Worm (Caenorhabditis elegans) whole organism, L3 larva: ENCODE data around the gene ZK666.2.

ENCODE experiments used
- R02D3.7 ChIP-seq: fragments of 150-350 bp; optimal IDR thresholded peaks from 2 replicates; lab custom pipeline; 2014; ENCODE audit warnings: missing biosample characterization, missing genetic modification characterization
- ZK546.5 ChIP-seq: sonication (generic microtip); optimal IDR thresholded peaks from 2 replicates; lab custom pipeline; 2017; ENCODE audit warnings: missing biosample characterization, missing genetic modification characterization
- elt-2 ChIP-seq: sonication (generic microtip); optimal IDR thresholded peaks from 2 replicates; lab custom pipeline; 2016; ENCODE audit warnings: missing genetic modification reagents, mild to moderate bottlenecking, missing genetic modification characterization, missing compliant biosample characterization
- elt-3 ChIP-seq, 3 experiments: fragments of 150-350 bp in 1 of 3; sonication (generic microtip) in 2 of 3; optimal IDR thresholded peaks; 2 replicates in 2 of 3; 4 replicates in 1 of 3; lab custom pipeline; 2014 to 2017; ENCODE audit warnings: missing biosample characterization in 3 of 3, missing genetic modification characterization in 3 of 3
- lin-15B ChIP-seq: fragments of 150-350 bp; optimal IDR thresholded peaks from 2 replicates; lab custom pipeline; 2014; ENCODE audit warnings: missing biosample characterization, missing genetic modification characterization
- nhr-11 ChIP-seq: fragments of 150-350 bp; optimal IDR thresholded peaks from 2 replicates; lab custom pipeline; 2014; ENCODE audit warnings: missing biosample characterization, missing genetic modification characterization
- nhr-28 ChIP-seq: fragments of 150-350 bp; optimal IDR thresholded peaks from 2 replicates; lab custom pipeline; 2014; ENCODE audit warnings: missing biosample characterization, missing genetic modification characterization
- pha-4 ChIP-seq: fragments of 150-350 bp; optimal IDR thresholded peaks from 2 replicates; lab custom pipeline; 2014; ENCODE audit warnings: missing biosample characterization, missing genetic modification reagents, missing genetic modification characterization
- pqm-1 ChIP-seq: fragments of 150-350 bp; optimal IDR thresholded peaks from 2 replicates; lab custom pipeline; 2017; ENCODE audit warnings: missing biosample characterization, missing genetic modification characterization, inconsistent platforms
- snpc-4 ChIP-seq: fragments of 150-350 bp; optimal IDR thresholded peaks from 2 replicates; lab custom pipeline; 2014; ENCODE audit warnings: missing biosample characterization, missing genetic modification characterization
- unc-39 ChIP-seq: sonication (generic microtip); optimal IDR thresholded peaks from 4 replicates; lab custom pipeline; 2017; ENCODE audit warnings: missing biosample characterization, missing genetic modification characterization
- unc-62 ChIP-seq: fragments of 150-350 bp; sonication (generic microtip); optimal IDR thresholded peaks from 4 replicates; lab custom pipeline; 2014; ENCODE audit warnings: missing biosample characterization, missing genetic modification reagents, missing genetic modification characterization

ce11 chrII:10461207-10461606, 10.5 kb downstream of the ZK666.2 start, which contains the start of gene ZK673.5:
- TF ChIP-seq snpc-4 (tag; lab: Kevin White, UChicago) (no peak), pha-4 (tag; lab: Kevin White, UChicago) (no peak), lin-15B (tag; lab: Kevin White, UChicago) (no peak), ZK546.5 (tag; lab: Kevin White, UChicago) (no peak), nhr-28 (tag; lab: Kevin White, UChicago) (no peak), elt-3 (tag; optimal IDR thresholded peaks at IDR 0.05; lab: Kevin White, UChicago) (no peak), unc-62 (no peak), unc-39 (tag; lab: Kevin White, UChicago) (no peak), nhr-11 (tag; lab: Kevin White, UChicago) (no peak), pqm-1 (tag; lab: Kevin White, UChicago) (no peak), elt-2 (tag; lab: Kevin White, UChicago) (no peak), R02D3.7 (tag; lab: Kevin White, UChicago) (no peak)
